Fruit fly (Drosophila melanogaster) whole organism, prepupa: ENCODE data around the gene CG14174.

Experiments
- Blimp-1 ChIP-seq: fragments of 200-800 bp; sonication (Bioruptor generic); optimal IDR thresholded peaks from 3 replicates; lab custom pipeline; 2017; ENCODE audit warnings: missing biosample characterization, missing genetic modification characterization, mild to moderate bottlenecking, moderate library complexity, missing genetic modification reagents
- CG11294 ChIP-seq: fragments of 200-800 bp; sonication (Bioruptor generic); IDR thresholded peaks from 2 replicates; pipeline ENCODE4 v1.3.6; 2022; ENCODE audit warnings: missing biosample characterization, missing genetic modification characterization
- CG11762 ChIP-seq: fragments of 200-800 bp; sonication (Bioruptor generic); optimal IDR thresholded peaks from 3 replicates; lab custom pipeline; 2016; ENCODE audit warnings: missing biosample characterization, missing genetic modification characterization; ENCODE audit not compliant: insufficient read depth
- CG11902 ChIP-seq: fragments of 200-800 bp; sonication (Bioruptor generic); optimal IDR thresholded peaks from 3 replicates; lab custom pipeline; 2016; ENCODE audit warnings: missing biosample characterization, missing genetic modification characterization
- CG15336 ChIP-seq: fragments of 200-800 bp; sonication (Bioruptor generic); IDR thresholded peaks from 2 replicates; pipeline ENCODE4 v1.3.6; 2022; ENCODE audit warnings: missing biosample characterization, missing genetic modification characterization
- CG1621 ChIP-seq: fragments of 200-800 bp; sonication (Bioruptor generic); optimal IDR thresholded peaks from 3 replicates; lab custom pipeline; 2018; ENCODE audit warnings: missing biosample characterization, mild to moderate bottlenecking, missing genetic modification characterization
- CG16779 ChIP-seq: fragments of 200-800 bp; sonication (Bioruptor generic); optimal IDR thresholded peaks from 3 replicates; lab custom pipeline; 2017; ENCODE audit warnings: missing biosample characterization, mild to moderate bottlenecking, missing genetic modification characterization
- CG3032 ChIP-seq: fragments of 200-800 bp; optimal IDR thresholded peaks from 2 replicates; lab custom pipeline; 2019; ENCODE audit warnings: missing biosample characterization, mild to moderate bottlenecking, missing genetic modification characterization, moderate library complexity
- CG31627 ChIP-seq: fragments of 200-800 bp; sonication (Bioruptor generic); optimal IDR thresholded peaks from 3 replicates; lab custom pipeline; 2016; ENCODE audit warnings: missing biosample characterization, missing genetic modification characterization
- CG34406 ChIP-seq: fragments of 200-800 bp; sonication (Bioruptor generic); optimal IDR thresholded peaks from 3 replicates; lab custom pipeline; 2016; ENCODE audit warnings: missing biosample characterization, missing genetic modification characterization
- CG6163 ChIP-seq: fragments of 200-800 bp; sonication (Bioruptor generic); IDR thresholded peaks from 3 replicates; pipeline ENCODE4 v1.3.6; 2022; ENCODE audit warnings: missing biosample characterization, missing genetic modification characterization
- CG6276 ChIP-seq: fragments of 200-800 bp; sonication (Bioruptor generic); optimal IDR thresholded peaks from 2 replicates; lab custom pipeline; 2017; ENCODE audit warnings: missing biosample characterization, mild to moderate bottlenecking, missing genetic modification characterization
- CG6792 ChIP-seq: fragments of 200-800 bp; sonication (Bioruptor generic); optimal IDR thresholded peaks from 3 replicates; lab custom pipeline; 2016; ENCODE audit warnings: missing biosample characterization, missing genetic modification characterization
- CG6854 ChIP-seq: fragments of 200-800 bp; sonication (Bioruptor generic); optimal IDR thresholded peaks from 2 replicates; lab custom pipeline; 2017; ENCODE audit warnings: missing biosample characterization, mild to moderate bottlenecking, missing genetic modification characterization
- CG7368 ChIP-seq: fragments of 200-800 bp; sonication (Bioruptor generic); optimal IDR thresholded peaks from 3 replicates; lab custom pipeline; 2016; ENCODE audit warnings: missing biosample characterization, missing genetic modification characterization
- CG8119 ChIP-seq: fragments of 200-800 bp; sonication (Bioruptor generic); IDR thresholded peaks from 3 replicates; pipeline ENCODE4 v1.3.6; 2022; ENCODE audit warnings: missing biosample characterization, missing genetic modification characterization
- CG8319 ChIP-seq: fragments of 200-800 bp; sonication (Bioruptor generic); optimal IDR thresholded peaks from 3 replicates; lab custom pipeline; 2016; ENCODE audit warnings: missing biosample characterization, missing genetic modification characterization
- CG8632 ChIP-seq: fragments of 200-800 bp; sonication (Bioruptor generic); optimal IDR thresholded peaks from 3 replicates; lab custom pipeline; 2016; ENCODE audit warnings: missing biosample characterization, missing genetic modification characterization
- CG9139 ChIP-seq: fragments of 200-800 bp; sonication (Bioruptor generic); optimal IDR thresholded peaks from 3 replicates; lab custom pipeline; 2017; ENCODE audit warnings: missing biosample characterization, mild to moderate bottlenecking, missing genetic modification characterization
- Eip75B ChIP-seq: fragments of 200-800 bp; sonication (Bioruptor generic); optimal IDR thresholded peaks from 3 replicates; lab custom pipeline; 2016; ENCODE audit warnings: missing biosample characterization, missing genetic modification characterization
- Eip93F ChIP-seq: fragments of 200-800 bp; sonication (Bioruptor generic); optimal IDR thresholded peaks from 2 replicates; lab custom pipeline; 2016; ENCODE audit warnings: missing biosample characterization, mild to moderate bottlenecking, missing genetic modification characterization
- Ets21C ChIP-seq: fragments of 200-800 bp; sonication (Bioruptor generic); optimal IDR thresholded peaks from 3 replicates; lab custom pipeline; 2016; ENCODE audit warnings: missing biosample characterization, missing genetic modification characterization
- Ets96B ChIP-seq: fragments of 200-800 bp; optimal IDR thresholded peaks from 2 replicates; lab custom pipeline; 2019; ENCODE audit warnings: missing biosample characterization, mild to moderate bottlenecking, missing genetic modification characterization, moderate library complexity
- Gug ChIP-seq: fragments of 200-800 bp; sonication (Bioruptor generic); IDR thresholded peaks from 2 replicates; pipeline ENCODE4 v1.3.6; 2022; ENCODE audit warnings: missing biosample characterization, missing genetic modification characterization
- Hr38 ChIP-seq: sonication (Bioruptor generic); optimal IDR thresholded peaks from 2 replicates; lab custom pipeline; 2016; ENCODE audit warnings: missing biosample characterization, missing genetic modification characterization
- Hr39 ChIP-seq: fragments of 200-800 bp; sonication (Bioruptor generic); optimal IDR thresholded peaks from 2 replicates; lab custom pipeline; 2016; ENCODE audit warnings: missing biosample characterization, missing genetic modification characterization
- Hr4 ChIP-seq: fragments of 200-800 bp; sonication (Bioruptor generic); optimal IDR thresholded peaks from 3 replicates; lab custom pipeline; 2016; ENCODE audit warnings: missing biosample characterization, missing genetic modification characterization
- Lpt ChIP-seq: fragments of 200-800 bp; sonication (Bioruptor generic); optimal IDR thresholded peaks from 3 replicates; lab custom pipeline; 2016; ENCODE audit warnings: missing biosample characterization, missing genetic modification characterization
- Met ChIP-seq: fragments of 200-800 bp; sonication (Bioruptor generic); optimal IDR thresholded peaks from 3 replicates; lab custom pipeline; 2016; ENCODE audit warnings: missing biosample characterization, missing genetic modification characterization
- OdsH ChIP-seq: fragments of 200-800 bp; sonication (Bioruptor generic); optimal IDR thresholded peaks from 3 replicates; lab custom pipeline; 2016; ENCODE audit warnings: missing biosample characterization, missing genetic modification characterization
- Smox ChIP-seq: fragments of 200-800 bp; sonication (Bioruptor generic); optimal IDR thresholded peaks from 3 replicates; lab custom pipeline; 2016; ENCODE audit warnings: missing biosample characterization, missing genetic modification characterization
- Sox102F ChIP-seq: fragments of 200-800 bp; sonication (Bioruptor generic); optimal IDR thresholded peaks from 2 replicates; lab custom pipeline; 2016; ENCODE audit warnings: missing biosample characterization, mild to moderate bottlenecking, missing genetic modification characterization
- Sox14 ChIP-seq: fragments of 200-800 bp; sonication (Bioruptor generic); optimal IDR thresholded peaks from 3 replicates; lab custom pipeline; 2016; ENCODE audit warnings: missing biosample characterization, missing genetic modification characterization
- Sox15 ChIP-seq: fragments of 200-800 bp; sonication (Bioruptor generic); optimal IDR thresholded peaks from 3 replicates; lab custom pipeline; 2016; ENCODE audit warnings: missing biosample characterization, missing genetic modification characterization
- acj6 ChIP-seq: fragments of 200-800 bp; sonication (Bioruptor generic); optimal IDR thresholded peaks from 3 replicates; lab custom pipeline; 2016; ENCODE audit warnings: missing biosample characterization, missing genetic modification characterization
- cyc ChIP-seq: fragments of 200-800 bp; sonication (Bioruptor generic); optimal IDR thresholded peaks from 3 replicates; lab custom pipeline; 2016; ENCODE audit warnings: missing biosample characterization, missing genetic modification characterization
- dac ChIP-seq: fragments of 200-800 bp; sonication (Bioruptor generic); optimal IDR thresholded peaks from 2 replicates; lab custom pipeline; 2017; ENCODE audit warnings: missing biosample characterization, mild to moderate bottlenecking, missing genetic modification characterization
- dsx ChIP-seq: fragments of 200-800 bp; optimal IDR thresholded peaks from 3 replicates; lab custom pipeline; 2019; ENCODE audit warnings: missing biosample characterization, mild to moderate bottlenecking, missing genetic modification characterization, moderate library complexity; ENCODE audit not compliant: poor library complexity, severe bottlenecking
- eg ChIP-seq: fragments of 200-800 bp; sonication (Bioruptor generic); IDR thresholded peaks from 3 replicates; pipeline ENCODE4 v1.3.6; 2022; ENCODE audit warnings: missing biosample characterization, missing genetic modification characterization
- esn ChIP-seq: fragments of 200-800 bp; sonication (Bioruptor generic); optimal IDR thresholded peaks from 2 replicates; lab custom pipeline; 2016; ENCODE audit warnings: missing biosample characterization, mild to moderate bottlenecking, missing genetic modification characterization, moderate library complexity
- fd85E ChIP-seq: fragments of 200-800 bp; sonication (Bioruptor generic); optimal IDR thresholded peaks from 3 replicates; lab custom pipeline; 2016; ENCODE audit warnings: missing biosample characterization, missing genetic modification characterization
- fkh ChIP-seq: fragments of 200-800 bp; sonication (Bioruptor generic); optimal IDR thresholded peaks from 3 replicates; lab custom pipeline; 2017; ENCODE audit warnings: missing biosample characterization, mild to moderate bottlenecking, missing genetic modification characterization, moderate library complexity
- lz ChIP-seq: fragments of 200-800 bp; sonication (Bioruptor generic); optimal IDR thresholded peaks from 3 replicates; lab custom pipeline; 2016; ENCODE audit warnings: missing biosample characterization, missing genetic modification characterization
- net ChIP-seq: fragments of 200-800 bp; sonication (Bioruptor generic); optimal IDR thresholded peaks from 3 replicates; lab custom pipeline; 2016; ENCODE audit warnings: missing biosample characterization, missing genetic modification characterization
- pdm3 ChIP-seq: fragments of 200-800 bp; sonication (Bioruptor generic); optimal IDR thresholded peaks from 3 replicates; lab custom pipeline; 2016; ENCODE audit warnings: missing biosample characterization, missing genetic modification characterization
- salr ChIP-seq, 2 experiments: fragments of 200-800 bp; sonication (Bioruptor generic); optimal IDR thresholded peaks; 3 replicates each; lab custom pipeline; 2016 to 2018; ENCODE audit warnings: missing biosample characterization in 2 of 2, missing genetic modification characterization in 2 of 2, mild to moderate bottlenecking in 1 of 2
- ss ChIP-seq, 2 experiments: fragments of 200-800 bp; sonication (Bioruptor generic); optimal IDR thresholded peaks; 2 replicates in 1 of 2; 3 replicates in 1 of 2; lab custom pipeline; 2017 to 2018; ENCODE audit warnings: mild to moderate bottlenecking in 2 of 2, missing biosample characterization in 2 of 2, missing genetic modification characterization in 2 of 2, moderate library complexity in 1 of 2
- svp ChIP-seq: fragments of 200-800 bp; sonication (Bioruptor generic); peaks from one replicate; lab custom pipeline; 2016; ENCODE audit warnings: missing biosample characterization, missing genetic modification characterization
- topi ChIP-seq: fragments of 200-800 bp; sonication (Bioruptor generic); optimal IDR thresholded peaks from 3 replicates; lab custom pipeline; 2016; ENCODE audit warnings: missing biosample characterization, missing genetic modification characterization
- vri ChIP-seq: fragments of 200-800 bp; sonication (Bioruptor generic); optimal IDR thresholded peaks from 3 replicates; lab custom pipeline; 2016; ENCODE audit warnings: missing biosample characterization, mild to moderate bottlenecking, missing genetic modification characterization

CG14174 gene

DNA sequence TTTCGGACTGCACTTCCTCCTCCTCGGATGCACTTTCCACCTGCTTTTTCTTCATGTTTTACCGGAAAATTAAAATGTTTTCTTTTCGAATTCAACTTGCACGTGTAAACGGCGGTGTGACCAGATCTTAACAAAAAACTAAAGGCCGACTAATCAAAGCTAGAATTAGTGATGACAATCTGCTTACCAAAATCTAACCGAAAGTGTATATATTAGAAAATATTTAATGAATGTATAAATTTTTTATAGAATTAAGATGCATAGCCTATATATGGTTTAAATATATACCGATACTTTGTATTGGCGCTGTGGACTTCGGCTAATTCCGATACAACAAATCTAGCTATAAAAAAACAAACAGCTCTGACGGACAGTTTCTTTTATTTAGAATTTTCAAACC, at the start of gene CG14174, which contains the start of gene CG18178:
TSS of gene CG14174 (plus strand) at position 400 of the 400 bp plus-strand sequence.
TSS of gene CG18178 (minus strand) at position 216 of the 400 bp plus-strand sequence.
- TF ChIP-seq CG16779 (no peak), CG6854 (GFP tag; lab: Kevin White, UChicago) (peak; percentile 5), fkh (GFP tag; lab: Kevin White, UChicago) (no peak), pdm3 (GFP tag; lab: Kevin White, UChicago) (no peak), Hr4 (GFP tag; lab: Kevin White, UChicago) (no peak), dac (GFP tag; lab: Kevin White, UChicago) (no peak), CG7368 (GFP tag; lab: Kevin White, UChicago) (no peak), svp (GFP tag; lab: Kevin White, UChicago) (no peak), Eip75B (GFP tag; lab: Kevin White, UChicago) (no peak), dsx (peak; percentile 61), CG9139 (no peak), vri (GFP tag; lab: Kevin White, UChicago) (no peak), CG8319 (GFP tag; lab: Kevin White, UChicago) (no peak), net (GFP tag; lab: Kevin White, UChicago) (no peak), CG6163 (GFP tag; lab: Robert Waterston, UW) (0 out of 3 replicates have a peak, but pooled peaks have one; percentile 29), Gug (peak; percentile 24; the same call in 1 of the 2 replicates), eg (GFP tag; lab: Robert Waterston, UW) (peak; percentile 32; the same call in 1 of the 3 replicates), Hr38 (GFP tag; lab: Kevin White, UChicago) (no peak), CG11762 (GFP tag; lab: Kevin White, UChicago) (peak; percentile 37), Sox15 (GFP tag; lab: Kevin White, UChicago) (peak; percentile 44), fd85E (GFP tag; lab: Kevin White, UChicago) (no peak), Ets96B (tag; lab: Kevin White, UChicago) (peak; percentile 69), Met (GFP tag; lab: Kevin White, UChicago) (no peak), Hr39 (GFP tag; lab: Kevin White, UChicago) (peak; percentile 37), CG8632 (GFP tag; lab: Kevin White, UChicago) (no peak), Sox102F (no peak), Smox (GFP tag; lab: Kevin White, UChicago) (no peak), OdsH (GFP tag; lab: Kevin White, UChicago) (no peak), CG34406 (GFP tag; lab: Kevin White, UChicago) (peak; percentile 50), CG15336 (peak; percentile 56; the same call in 1 of the 2 replicates), Eip93F (GFP tag; lab: Kevin White, UChicago) (no peak), Lpt (no peak), cyc (peak; percentile 54), Blimp-1 (no peak), CG11902 (GFP tag; lab: Kevin White, UChicago) (peak; percentile 41), Ets21C (GFP tag; lab: Kevin White, UChicago) (no peak), CG6792 (GFP tag; lab: Kevin White, UChicago) (peak; percentile 15), CG1621 (no peak), CG11294 (GFP tag; lab: Robert Waterston, UW) (peak; percentile 36; the same call in 1 of the 2 replicates), CG8119 (GFP tag; lab: Robert Waterston, UW) (no peak; the same call in 2 of the 3 replicates), CG6276 (GFP tag; lab: Kevin White, UChicago) (no peak), Sox14 (GFP tag; lab: Kevin White, UChicago) (peak; percentile 51), ss (GFP tag; optimal IDR thresholded peaks at IDR 0.05; lab: Kevin White, UChicago) (no peak), CG31627 (GFP tag; lab: Kevin White, UChicago) (peak; percentile 30), lz (GFP tag; lab: Kevin White, UChicago) (peak; percentile 38), salr (GFP tag; optimal IDR thresholded peaks at IDR 0.05; lab: Kevin White, UChicago) (peak in 1 of 2 experiments; percentile 36), CG3032 (tag; lab: Kevin White, UChicago) (peak; percentile 78), esn (GFP tag; lab: Kevin White, UChicago) (peak; percentile 60), acj6 (GFP tag; lab: Kevin White, UChicago) (peak; percentile 55), topi (no peak)
